Worm (Caenorhabditis elegans) whole organism, L4/young adult: Measurements from ENCODE around the gene clh-2.

Source experiments
- W03F9.2 ChIP-seq: fragments of 150-350 bp; optimal IDR thresholded peaks from 2 replicates; lab custom pipeline; 2014; ENCODE audit warnings: missing biosample characterization, missing genetic modification characterization
- dao-5 ChIP-seq: sonication (generic microtip); optimal IDR thresholded peaks from 2 replicates; lab custom pipeline; 2016; ENCODE audit warnings: missing genotype, missing genetic modification characterization, moderate library complexity, missing compliant biosample characterization
- him-1 ChIP-seq: sonication (generic microtip); optimal IDR thresholded peaks from 2 replicates; lab custom pipeline; 2016; ENCODE audit warnings: missing genotype, missing genetic modification reagents, missing genetic modification characterization, missing compliant biosample characterization

ce11 chrII:11307953-11308352 lies 43.7 kb upstream of the clh-2 start:
- TF ChIP-seq W03F9.2 (tag; lab: Kevin White, UChicago) (no peak), him-1 (tag; lab: Kevin White, UChicago) (no peak), dao-5 (tag; lab: Kevin White, UChicago) (no peak)
